Comparison of ENCODE assay signal across 1 fruit fly cellular context in the genomic region with DNA sequence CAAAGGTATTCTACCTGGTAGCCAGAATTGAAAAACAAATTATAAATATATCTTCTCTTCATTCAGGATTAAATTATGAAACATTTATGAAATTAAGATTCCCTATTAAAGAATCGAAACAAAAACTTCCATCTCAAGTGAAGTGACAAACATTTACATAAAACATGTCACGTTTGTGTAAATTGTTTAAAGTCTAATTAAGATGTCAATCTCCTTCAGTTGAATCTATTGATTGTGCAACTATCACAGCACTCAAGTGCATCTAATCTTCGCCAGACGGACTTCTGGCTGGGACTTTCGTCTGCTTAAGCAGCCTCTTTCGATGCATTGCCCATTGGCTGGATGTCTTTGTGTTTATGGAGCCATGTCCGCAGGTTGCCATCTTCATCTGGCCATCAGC.
TF ChIP-seq lines count a peak whose summit lies in the region.

No protein-coding gene starts in this region.

TF ChIP-seq in whole organism, prepupa, 60 proteins besides CTCF, POLR2A, EP300 and RAD21 (continued from another document):
- TF ChIP-seq CG11294 (GFP tag; IDR thresholded peaks at IDR 0.05; lab: Robert Waterston, UW) (no peak), net (GFP tag; optimal IDR thresholded peaks at IDR 0.05; lab: Kevin White, UChicago) (no peak), CG3919 (GFP tag; optimal IDR thresholded peaks at IDR 0.05; lab: Kevin White, UChicago) (peak; percentile 3), Eip75B (GFP tag; optimal IDR thresholded peaks at IDR 0.05; lab: Kevin White, UChicago) (no peak), fd85E (GFP tag; optimal IDR thresholded peaks at IDR 0.05; lab: Kevin White, UChicago) (no peak)
